Fruit fly (Drosophila melanogaster): Measurements from ENCODE around the gene CG7296.

Gene CG7296

DNA sequence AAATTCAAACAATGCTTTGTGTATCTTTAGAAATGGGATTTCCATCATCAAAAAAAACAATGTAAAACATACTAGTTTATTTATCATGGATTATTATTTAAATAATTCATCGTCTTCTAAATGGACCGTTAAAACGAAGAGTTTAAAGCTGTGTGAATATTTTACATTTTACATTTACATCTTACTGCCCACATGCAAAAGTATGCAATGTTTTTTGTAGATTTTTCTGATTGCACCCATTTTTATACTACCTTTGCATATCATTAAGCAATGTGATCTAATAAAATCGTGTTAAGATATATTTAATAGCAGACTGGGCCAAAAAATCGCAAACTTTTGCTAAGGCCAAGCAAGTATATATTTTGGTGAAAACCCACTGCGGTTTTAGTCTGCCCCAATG lies 15.3 kb downstream of the CG7296 start:
- TF ChIP-seq CG8478 (optimal IDR thresholded peaks at IDR 0.05) = no peak
- no peak for TF ChIP-seq CTCF (optimal IDR thresholded peaks at IDR 0.05)

DNA sequence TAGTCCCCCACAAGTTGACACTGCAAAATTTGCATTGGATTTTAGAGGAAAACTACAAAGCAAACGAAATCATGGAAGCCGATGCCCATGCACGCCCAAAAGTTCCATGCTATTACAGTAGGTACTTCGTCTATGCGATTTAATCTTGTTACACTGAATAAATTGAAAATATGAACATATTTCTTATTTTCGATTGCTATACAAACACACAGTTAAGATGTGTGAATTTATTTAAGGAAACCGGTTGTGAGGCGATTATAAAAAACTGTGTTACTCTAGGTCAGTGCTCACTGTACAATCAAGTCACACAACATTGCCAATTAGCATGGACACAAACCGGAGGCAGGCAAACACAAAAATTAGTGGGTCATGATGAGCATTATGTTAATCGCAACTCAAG lies 21.3 kb downstream of the CG7296 start:
- TF ChIP-seq CG8478 (optimal IDR thresholded peaks at IDR 0.05) (no peak), CTCF (optimal IDR thresholded peaks at IDR 0.05) (no peak)

DNA sequence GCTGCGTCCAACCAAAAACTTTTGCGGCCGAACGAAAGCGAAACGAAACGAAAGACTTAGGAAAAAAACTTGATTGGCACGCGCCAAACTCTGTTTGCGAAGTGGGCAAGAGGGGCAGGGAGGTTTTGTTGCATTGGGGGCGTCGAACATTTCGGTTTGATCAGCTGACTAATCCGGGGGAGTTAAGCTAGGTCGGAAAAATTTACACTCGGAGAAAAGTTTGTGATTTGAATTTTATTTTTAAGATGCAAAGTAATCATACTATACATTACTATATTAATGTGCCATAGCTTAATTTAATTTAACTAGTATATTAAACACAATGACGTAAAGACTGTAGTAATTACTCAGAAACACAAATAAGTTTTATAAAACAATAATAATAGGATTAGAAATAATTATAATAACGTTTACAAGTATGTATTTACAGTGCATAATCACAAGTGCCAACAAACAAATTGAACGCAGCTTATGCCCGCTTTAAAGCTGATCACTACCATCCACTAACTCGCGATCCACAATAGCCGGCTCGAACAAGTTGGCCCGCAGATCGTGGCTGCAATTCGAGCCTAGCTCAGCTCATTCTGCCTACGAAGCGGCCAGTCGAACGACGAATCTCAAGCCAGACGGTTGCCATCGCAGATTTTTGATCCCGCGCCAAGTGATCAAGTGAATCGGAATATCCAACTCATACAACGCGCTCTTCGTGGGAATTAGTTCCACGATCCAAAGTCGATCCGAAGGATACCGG lies 25.2 kb downstream of the CG7296 start, which contains the start of gene CG31871:
Gene CG31871, plus strand, starts transcription at position 592 of the 751 bp plus-strand sequence.
- TF ChIP-seq CTCF (optimal IDR thresholded peaks at IDR 0.05) = no peak
- no peak for TF ChIP-seq CG8478 (optimal IDR thresholded peaks at IDR 0.05)

DNA sequence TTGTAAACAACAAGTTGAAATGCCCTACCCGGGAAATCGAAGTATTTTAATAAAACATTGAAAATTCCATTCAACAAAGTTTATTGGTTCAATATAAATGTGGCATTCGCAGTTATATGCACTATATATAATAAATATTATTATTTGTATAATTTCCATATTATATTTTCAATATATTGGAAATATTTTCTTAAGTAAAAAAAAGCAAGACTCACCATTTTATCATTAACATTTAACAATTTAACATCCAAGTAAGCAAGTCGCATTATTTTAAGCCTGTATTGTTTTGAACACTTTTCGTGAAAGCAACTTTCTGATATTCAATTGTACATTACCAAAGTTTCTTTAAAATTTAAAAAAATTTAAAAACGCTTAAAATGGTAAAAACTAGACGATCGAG lies 28.9 kb downstream of the CG7296 start, which contains the start of gene CG45690:
Gene CG45690, plus strand, starts transcription at position 301 of the 400 bp plus-strand sequence.
- TF ChIP-seq CG8478 (optimal IDR thresholded peaks at IDR 0.05) (no peak), CTCF (optimal IDR thresholded peaks at IDR 0.05) (no peak)

DNA sequence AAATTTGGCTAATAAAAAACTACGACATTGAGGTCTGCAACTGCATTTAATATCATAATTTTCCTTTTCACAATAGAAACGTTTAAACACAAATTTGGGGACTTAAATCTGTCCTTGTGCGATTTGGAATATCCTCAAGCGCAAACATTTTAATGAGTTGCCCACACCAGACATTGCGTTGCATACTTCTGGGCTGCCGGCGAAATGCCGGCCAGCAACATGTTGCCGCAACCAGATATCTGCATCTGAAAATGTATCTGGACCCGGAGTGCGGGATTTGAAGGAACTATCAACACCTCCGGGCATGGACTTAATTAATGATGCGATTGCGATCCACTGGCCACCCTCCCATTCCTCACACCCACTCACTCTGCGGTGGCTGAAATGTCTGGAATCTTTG lies 32.3 kb downstream of the CG7296 start:
- TF ChIP-seq CTCF (optimal IDR thresholded peaks at IDR 0.05) (no peak), CG8478 (optimal IDR thresholded peaks at IDR 0.05) (no peak)

DNA sequence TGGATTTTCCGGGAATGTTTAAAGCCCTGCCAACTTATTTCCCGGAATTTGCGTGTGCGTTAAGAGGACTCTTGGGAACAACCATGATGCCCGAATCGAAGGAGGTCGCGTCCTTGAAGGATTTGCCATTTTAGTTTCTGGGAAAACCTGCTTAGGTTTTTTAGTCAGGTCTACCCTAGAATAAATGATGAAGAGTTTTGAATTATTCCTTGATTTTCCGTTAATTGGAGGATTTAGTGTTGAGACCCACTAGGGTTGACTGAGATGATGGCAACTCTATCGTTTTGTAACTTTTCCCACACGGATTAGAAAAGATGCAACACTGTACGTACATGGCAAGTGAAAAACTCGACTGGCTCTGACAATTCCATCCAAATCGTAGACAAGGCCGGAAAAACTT lies 35.6 kb downstream of the CG7296 start, which contains the start of gene dbf:
Gene dbf, plus strand, starts transcription at position 301 of the 400 bp plus-strand sequence.
- TF ChIP-seq CG8478 (optimal IDR thresholded peaks at IDR 0.05) (no peak), CTCF (optimal IDR thresholded peaks at IDR 0.05) (no peak)

DNA sequence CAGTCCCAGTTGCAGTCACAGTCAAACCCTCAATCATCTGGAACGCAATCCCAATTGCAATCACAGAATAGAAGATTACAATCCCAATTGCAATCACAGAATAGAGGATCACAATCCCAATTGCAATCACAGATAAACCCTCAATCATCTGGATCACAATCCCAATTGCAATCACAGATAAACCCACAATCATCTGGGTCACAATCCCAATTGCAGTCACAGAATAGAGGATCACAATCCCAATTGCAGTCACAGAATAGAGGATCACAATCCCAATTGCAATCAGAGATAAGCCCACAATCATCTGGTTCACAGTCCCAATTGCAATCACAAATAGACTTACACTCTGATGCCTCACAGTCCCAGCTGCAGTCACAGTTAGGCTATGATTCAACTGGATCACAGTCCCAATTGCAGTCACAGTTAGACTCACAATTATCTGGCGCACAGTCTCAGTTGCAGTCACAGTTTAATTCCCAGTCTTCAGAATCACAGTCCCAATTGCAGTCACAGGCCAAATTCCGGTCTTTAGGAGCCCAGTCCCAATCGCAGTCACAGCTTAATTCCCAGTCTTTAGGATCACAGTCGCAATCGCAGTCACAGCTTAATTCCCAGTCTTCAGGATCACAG lies 39.0 kb downstream of the CG7296 start:
- TF ChIP-seq CG8478 (optimal IDR thresholded peaks at IDR 0.05) (no peak), CTCF (optimal IDR thresholded peaks at IDR 0.05) (no peak)

DNA sequence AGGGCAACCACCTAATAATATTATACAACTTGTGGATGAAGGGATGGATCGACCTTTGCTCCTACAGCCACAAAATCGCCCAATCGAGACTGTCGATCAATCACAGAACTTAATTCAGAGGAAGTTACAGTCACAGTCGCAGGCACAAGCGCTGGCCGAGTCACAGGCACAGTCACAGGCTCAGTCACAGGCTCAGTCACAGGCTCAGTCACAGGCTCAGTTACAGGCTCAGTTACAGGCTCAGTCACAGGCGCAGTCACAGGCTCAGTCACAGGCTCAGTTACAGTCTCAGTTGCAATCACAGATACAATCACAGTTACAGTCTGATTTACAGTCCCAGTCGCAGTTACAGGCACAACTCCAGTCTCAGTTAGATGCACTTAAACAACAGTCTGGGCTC lies 40.1 kb downstream of the CG7296 start:
- TF ChIP-seq CTCF (optimal IDR thresholded peaks at IDR 0.05) (no peak), CG8478 (optimal IDR thresholded peaks at IDR 0.05) (no peak)

DNA sequence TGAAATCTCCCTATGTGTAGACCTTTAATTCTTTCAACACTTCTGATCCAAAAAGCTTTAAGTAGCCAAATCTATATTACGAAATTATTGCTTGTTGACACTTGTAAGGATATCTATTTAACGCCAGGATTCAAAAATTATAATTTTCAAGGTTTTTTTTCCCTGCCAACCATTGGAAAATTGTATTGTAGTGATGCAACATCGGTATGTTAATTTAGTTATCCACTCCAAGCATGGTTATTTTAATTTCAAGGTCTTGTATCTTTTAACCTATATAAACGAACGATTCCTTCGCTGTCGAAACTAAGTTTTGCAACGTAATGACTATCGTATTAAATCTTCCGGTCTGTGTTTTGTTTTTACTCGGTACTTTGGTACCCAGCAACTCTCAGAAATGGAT lies 40.8 kb downstream of the CG7296 start, which contains the start of gene CG17097:
Gene CG17097, plus strand, starts transcription at position 301 of the 400 bp plus-strand sequence.
- TF ChIP-seq CG8478 (optimal IDR thresholded peaks at IDR 0.05) (no peak), CTCF (optimal IDR thresholded peaks at IDR 0.05) (no peak)

DNA sequence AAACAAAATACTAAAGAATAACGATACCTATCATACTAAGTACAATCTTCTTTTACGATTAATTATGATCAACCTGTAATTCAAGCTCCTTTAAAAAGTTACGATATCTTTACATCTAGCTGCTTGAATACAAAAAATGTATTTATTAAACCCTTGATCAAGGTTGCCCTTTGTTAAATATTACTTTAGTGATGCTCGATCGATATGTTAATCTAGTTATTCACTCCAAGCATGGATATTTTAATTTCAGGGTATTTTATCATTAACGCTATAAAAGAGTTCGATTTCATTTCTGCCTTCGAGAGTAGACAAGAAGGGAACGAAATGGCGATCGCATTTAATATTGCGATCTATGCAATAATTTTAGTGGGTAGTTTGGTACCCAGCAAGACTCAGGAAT lies 43.2 kb downstream of the CG7296 start, which contains the start of gene CG18284:
Gene CG18284, plus strand, starts transcription at position 301 of the 400 bp plus-strand sequence.
- TF ChIP-seq CTCF (optimal IDR thresholded peaks at IDR 0.05) (no peak), CG8478 (optimal IDR thresholded peaks at IDR 0.05) (no peak)

DNA sequence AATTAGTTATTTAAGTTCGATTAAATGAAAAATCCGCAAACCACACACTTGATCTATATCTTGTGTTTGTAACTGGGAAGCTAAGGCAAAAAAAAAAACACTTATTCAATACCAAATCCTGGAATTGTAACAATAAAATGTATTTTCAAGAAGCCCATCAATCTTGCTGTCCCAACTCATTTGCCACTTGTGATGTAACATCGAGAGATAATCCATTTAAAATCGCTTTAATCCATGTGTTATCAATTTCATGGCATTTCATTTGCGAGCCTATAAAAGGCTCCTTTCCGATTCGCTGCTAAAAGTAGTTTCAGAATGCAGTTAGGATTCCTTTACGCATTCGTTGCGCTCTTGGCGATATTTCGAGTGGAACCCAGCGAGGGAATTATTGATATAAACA lies 47.2 kb downstream of the CG7296 start, which contains the start of gene CG31872:
Gene CG31872, plus strand, starts transcription at position 301 of the 400 bp plus-strand sequence.
- no peak for TF ChIP-seq CG8478 (optimal IDR thresholded peaks at IDR 0.05)
- no peak for TF ChIP-seq CTCF (optimal IDR thresholded peaks at IDR 0.05)

DNA sequence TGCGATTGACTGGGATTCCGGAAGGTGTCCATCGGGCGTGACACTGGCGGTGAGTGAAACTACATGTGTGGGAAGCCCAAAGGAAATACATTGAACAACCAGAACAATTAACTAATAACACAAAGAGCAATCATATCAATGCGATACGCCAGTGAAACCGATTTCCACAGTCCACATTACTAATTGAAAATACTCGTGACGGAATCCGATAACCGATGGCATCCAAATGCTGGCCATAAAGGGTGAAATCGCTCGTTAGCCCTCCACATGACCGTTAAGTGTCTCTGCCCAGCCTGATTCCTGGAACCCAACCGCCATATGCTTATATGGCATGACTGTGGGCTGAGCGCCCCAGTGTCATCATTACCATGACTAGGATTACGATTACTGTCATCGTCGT lies 48.5 kb downstream of the CG7296 start, which contains the start of gene CG7329:
Gene CG7329, minus strand, starts transcription at position 101 of the 400 bp plus-strand sequence.
- TF ChIP-seq CG8478 (optimal IDR thresholded peaks at IDR 0.05) (no peak), CTCF (optimal IDR thresholded peaks at IDR 0.05) (no peak)
